Worm (Caenorhabditis elegans) whole organism, L1 larva: ENCODE results near the gene str-102.

Experiments used
- ces-1 ChIP-seq: fragments of 150-350 bp; optimal IDR thresholded peaks from 2 replicates; lab custom pipeline; 2014; ENCODE audit warnings: missing biosample characterization, missing genetic modification reagents, missing genetic modification characterization
- egl-13 ChIP-seq: sonication (generic microtip); optimal IDR thresholded peaks from 2 replicates; lab custom pipeline; 2016; ENCODE audit warnings: missing genotype, missing genetic modification reagents, missing genetic modification characterization, missing compliant biosample characterization
- jun-1 ChIP-seq: fragments of 150-350 bp; optimal IDR thresholded peaks from 2 replicates; lab custom pipeline; 2014; ENCODE audit warnings: missing biosample characterization, missing genetic modification reagents, missing genetic modification characterization
- nhr-12 ChIP-seq: sonication (generic microtip); optimal IDR thresholded peaks from 2 replicates; lab custom pipeline; 2017; ENCODE audit warnings: missing biosample characterization, missing genetic modification characterization
- nhr-19 ChIP-seq: fragments of 200-800 bp; sonication (Bioruptor generic); conservative IDR thresholded peaks from 2 replicates; pipeline ENCODE4 v1.3.6; 2022; ENCODE audit warnings: missing genetic modification characterization, missing compliant biosample characterization
- nhr-76 ChIP-seq: sonication (generic microtip); optimal IDR thresholded peaks from 2 replicates; lab custom pipeline; 2017; ENCODE audit warnings: missing biosample characterization, missing genetic modification characterization
- nhr-84 ChIP-seq: sonication (generic microtip); optimal IDR thresholded peaks from 2 replicates; lab custom pipeline; 2017; ENCODE audit warnings: missing biosample characterization, missing genetic modification characterization
- skn-1 ChIP-seq: fragments of 150-350 bp; optimal IDR thresholded peaks from 2 replicates; lab custom pipeline; 2014; ENCODE audit warnings: missing biosample characterization, missing genetic modification characterization
- tbx-2 ChIP-seq: sonication (generic microtip); optimal IDR thresholded peaks from 2 replicates; lab custom pipeline; 2016; ENCODE audit warnings: missing genetic modification characterization, missing compliant biosample characterization

DNA sequence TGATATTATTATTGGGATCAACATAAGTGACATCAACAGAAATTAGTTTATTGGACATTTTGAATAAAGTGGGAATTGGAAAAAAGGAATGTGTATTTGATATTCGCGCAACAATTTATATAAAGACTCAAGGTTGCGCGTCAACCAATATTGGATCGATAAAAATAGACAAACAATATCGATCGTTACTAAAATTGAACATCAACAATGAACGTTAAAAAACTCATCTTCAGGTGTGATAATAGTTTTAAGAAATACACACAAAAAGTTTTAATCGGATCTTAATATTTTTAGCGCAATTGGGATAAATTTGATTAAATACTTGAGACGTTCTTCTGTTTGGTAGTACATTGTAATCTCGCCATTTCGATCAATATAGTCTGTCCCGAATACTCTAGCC is 38.8 kb downstream of the str-102 start, which contains the start of gene fbxa-104:
- TF ChIP-seq nhr-12 (no peak), skn-1 (tag; lab: Kevin White, UChicago) (no peak), nhr-84 (tag; lab: Kevin White, UChicago) (no peak), jun-1 (tag; lab: Kevin White, UChicago) (no peak), nhr-19 (GFP tag; lab: Robert Waterston, UW) (no peak), nhr-76 (tag; lab: Kevin White, UChicago) (no peak), tbx-2 (tag; lab: Kevin White, UChicago) (no peak), egl-13 (no peak), ces-1 (GFP tag; lab: Kevin White, UChicago) (no peak)
